Fruit fly (Drosophila melanogaster): ENCODE results near the gene ncd.

ncd gene

DNA sequence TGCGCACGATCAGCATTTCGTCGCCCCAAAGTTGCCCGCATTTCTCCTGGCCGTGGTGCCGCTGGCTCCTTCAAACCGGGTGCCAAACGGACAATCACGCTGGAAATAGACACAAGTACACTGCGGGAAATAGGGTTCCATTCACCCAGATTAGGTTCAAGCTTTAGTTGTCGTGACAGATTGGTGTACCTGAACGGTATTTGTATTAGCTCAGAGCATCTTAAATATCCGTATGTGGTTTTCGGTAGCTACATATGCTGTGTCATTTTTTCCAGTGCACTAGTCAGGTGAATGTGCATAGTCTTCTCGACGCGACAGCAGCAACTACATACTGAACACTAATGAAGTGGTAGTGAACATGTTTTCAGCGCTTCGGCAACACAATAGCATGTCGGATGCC is 40.2 kb upstream of the ncd start (continued):
- no peak for TF ChIP-seq CG10267 (tag; optimal IDR thresholded peaks at IDR 0.05)
- TF ChIP-seq CG1024 (GFP tag; IDR thresholded peaks at IDR 0.05) = no peak
- TF ChIP-seq CG17829 (tag; optimal IDR thresholded peaks at IDR 0.05) = no peak
- no peak for TF ChIP-seq CG13287 (GFP tag; IDR thresholded peaks at IDR 0.05; ENCODE audit: partially characterized antibody)
- TF ChIP-seq CG32772 (GFP tag; IDR thresholded peaks at IDR 0.05) = no peak
- TF ChIP-seq gce (GFP tag; IDR thresholded peaks at IDR 0.05) = peak; percentile 54; the same call in 1 of the 3 replicates
- TF ChIP-seq gcm2 (GFP tag; optimal IDR thresholded peaks at IDR 0.05) = no peak
- TF ChIP-seq CG11247 (GFP tag; IDR thresholded peaks at IDR 0.05) = 0 out of 2 replicates have a peak, but pooled peaks have one; percentile 7
- no peak for TF ChIP-seq yki (optimal IDR thresholded peaks at IDR 0.05)
- TF ChIP-seq Vsx1 (GFP tag; optimal IDR thresholded peaks at IDR 0.05) = no peak
- no peak for TF ChIP-seq CG17912 (GFP tag; optimal IDR thresholded peaks at IDR 0.05)
- TF ChIP-seq sr (GFP tag; IDR thresholded peaks at IDR 0.05) = no peak
- no peak for TF ChIP-seq CG12942 (GFP tag; optimal IDR thresholded peaks at IDR 0.05)
- TF ChIP-seq CG6791 (GFP tag; IDR thresholded peaks at IDR 0.05; ENCODE audit: partially characterized antibody) = no peak
- 0 out of 2 replicates have a peak, but pooled peaks have one; percentile 21 for TF ChIP-seq CG17328 (GFP tag; IDR thresholded peaks at IDR 0.05)
- no peak for TF ChIP-seq CG6254 (GFP tag; optimal IDR thresholded peaks at IDR 0.05)
- no peak for TF ChIP-seq tup (GFP tag; optimal IDR thresholded peaks at IDR 0.05)
- no peak for TF ChIP-seq CG14667 (GFP tag; IDR thresholded peaks at IDR 0.05)
- no peak for TF ChIP-seq Dip2 (GFP tag; IDR thresholded peaks at IDR 0.05)
- TF ChIP-seq CG13624 (GFP tag; optimal IDR thresholded peaks at IDR 0.05) = no peak
- no peak for TF ChIP-seq CG18011 (GFP tag; optimal IDR thresholded peaks at IDR 0.05)
- TF ChIP-seq CG10431 (GFP tag; optimal IDR thresholded peaks at IDR 0.05) = no peak
- TF ChIP-seq Poxn (GFP tag; IDR thresholded peaks at IDR 0.05) = no peak
- TF ChIP-seq CG6175 (GFP tag; IDR thresholded peaks at IDR 0.05) = no peak
- no peak for TF ChIP-seq CG8290 (GFP tag; optimal IDR thresholded peaks at IDR 0.05)
- no peak for TF ChIP-seq CG8290 (tag; optimal IDR thresholded peaks at IDR 0.05)
- TF ChIP-seq wor (GFP tag; IDR thresholded peaks at IDR 0.05) = no peak
- no peak for TF ChIP-seq CG5245 (GFP tag; optimal IDR thresholded peaks at IDR 0.05)
- no peak for TF ChIP-seq her (GFP tag; optimal IDR thresholded peaks at IDR 0.05)
- TF ChIP-seq CG4820 (GFP tag; optimal IDR thresholded peaks at IDR 0.05) = no peak
- 0 out of 3 replicates have a peak, but pooled peaks have one; percentile 32 for TF ChIP-seq CG34422 (GFP tag; IDR thresholded peaks at IDR 0.05)
- TF ChIP-seq emc (GFP tag; optimal IDR thresholded peaks at IDR 0.05) = no peak
- no peak for TF ChIP-seq CG1647 (GFP tag; optimal IDR thresholded peaks at IDR 0.05)
- TF ChIP-seq CG7928 (GFP tag; optimal IDR thresholded peaks at IDR 0.05) = no peak
- no peak for TF ChIP-seq kni (GFP tag; optimal IDR thresholded peaks at IDR 0.05)
- no peak for TF ChIP-seq gcm (GFP tag; optimal IDR thresholded peaks at IDR 0.05)
- no peak for TF ChIP-seq NK7.1 (GFP tag; optimal IDR thresholded peaks at IDR 0.05)
- TF ChIP-seq CG7786 (GFP tag; optimal IDR thresholded peaks at IDR 0.05) = no peak
- no peak for TF ChIP-seq CG5180 (GFP tag; optimal IDR thresholded peaks at IDR 0.05)
- no peak for TF ChIP-seq otp (GFP tag; IDR thresholded peaks at IDR 0.05)
- no peak for TF ChIP-seq Hmr (GFP tag; optimal IDR thresholded peaks at IDR 0.05)
- TF ChIP-seq CG42726 (GFP tag; IDR thresholded peaks at IDR 0.05; ENCODE audit: partially characterized antibody) = no peak
- no peak for TF ChIP-seq CG17612 (GFP tag; IDR thresholded peaks at IDR 0.05)
- TF ChIP-seq CG8944 (GFP tag; optimal IDR thresholded peaks at IDR 0.05) = no peak
- TF ChIP-seq kay (GFP tag; optimal IDR thresholded peaks at IDR 0.05) = no peak
- no peak for TF ChIP-seq ranshi (GFP tag; IDR thresholded peaks at IDR 0.05)
- TF ChIP-seq phol (tag; optimal IDR thresholded peaks at IDR 0.05) = no peak
- no peak for TF ChIP-seq CG3847 (GFP tag; IDR thresholded peaks at IDR 0.05)
- TF ChIP-seq bcd (GFP tag; optimal IDR thresholded peaks at IDR 0.05) = no peak
- TF ChIP-seq org-1 (GFP tag; optimal IDR thresholded peaks at IDR 0.05) = no peak
- no peak for TF ChIP-seq CG31441 (GFP tag; IDR thresholded peaks at IDR 0.05)
- no peak for TF ChIP-seq ATbp (GFP tag; optimal IDR thresholded peaks at IDR 0.05)
- TF ChIP-seq stc (GFP tag; IDR thresholded peaks at IDR 0.05) = no peak

All from whole organism, embryonic.